Fruit fly (Drosophila melanogaster): ENCODE data around the gene CG6026.

CG6026 gene

DNA sequence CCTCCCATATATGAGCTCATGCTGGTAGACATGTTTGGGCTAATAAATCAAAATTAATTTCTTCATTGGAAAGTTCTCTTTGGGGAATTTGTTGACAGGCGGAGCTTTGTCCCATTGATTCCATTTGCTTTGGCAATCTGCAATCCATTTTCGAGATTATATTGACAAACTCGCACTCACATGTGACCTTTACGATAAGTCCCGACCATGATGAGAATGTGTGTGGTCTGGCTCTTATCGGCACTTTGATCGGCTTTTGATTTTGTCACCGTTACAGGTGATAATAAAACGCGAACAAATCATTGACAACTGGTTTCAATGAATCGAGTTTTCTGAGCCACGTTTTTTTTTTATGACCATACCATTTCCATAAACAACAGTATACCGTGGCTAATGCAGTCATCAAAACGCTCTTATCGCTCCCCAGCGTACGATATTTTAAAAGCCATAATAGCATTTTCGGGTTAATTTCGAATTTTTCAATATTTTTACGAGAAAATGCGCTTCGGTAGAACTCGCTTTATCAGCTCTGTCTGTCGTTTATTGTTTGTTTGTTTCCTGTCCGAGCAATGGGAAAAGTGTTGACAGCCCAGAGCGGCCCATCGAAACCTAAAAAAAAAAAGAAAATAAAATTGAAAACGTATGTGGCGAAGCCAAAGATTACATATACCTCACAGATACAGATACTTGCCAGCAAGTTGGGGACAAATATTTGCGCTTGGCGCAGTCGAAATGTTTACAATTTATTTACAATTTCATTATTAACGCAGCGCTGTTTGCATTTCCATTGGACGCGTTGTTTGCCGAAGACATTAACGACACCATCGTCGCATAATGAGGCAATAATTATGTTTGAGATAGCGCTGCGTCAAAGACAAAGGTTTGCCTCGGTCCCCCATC, 35.7 kb upstream of the CG6026 start (continued):
- TF ChIP-seq ato (GFP tag; IDR thresholded peaks at IDR 0.05; ENCODE audit: partially characterized antibody) (no peak), eve (GFP tag; optimal IDR thresholded peaks at IDR 0.05) (peak in 1 of 2 experiments; percentile 78), pum (GFP tag; optimal IDR thresholded peaks at IDR 0.05) (no peak), CG6765 (GFP tag; optimal IDR thresholded peaks at IDR 0.05) (no peak), CG31441 (GFP tag; IDR thresholded peaks at IDR 0.05) (peak; percentile 74), Optix (GFP tag; IDR thresholded peaks at IDR 0.05) (peak; percentile 74; the same call in 2 of the 3 replicates), CG13287 (GFP tag; IDR thresholded peaks at IDR 0.05; ENCODE audit: partially characterized antibody) (no peak), Mad (GFP tag; optimal IDR thresholded peaks at IDR 0.05) (peak; percentile 51), Dll (GFP tag; IDR thresholded peaks at IDR 0.05; ENCODE audit: partially characterized antibody) (0 out of 4 replicates have a peak, but pooled peaks have one; percentile 12), Med (GFP tag) (peak; percentile 79), Blimp-1 (GFP tag; optimal IDR thresholded peaks at IDR 0.05) (peak; percentile 64), CG12769 (tag; optimal IDR thresholded peaks at IDR 0.05) (no peak), Lpt (GFP tag; optimal IDR thresholded peaks at IDR 0.05) (no peak), CG18262 (tag; optimal IDR thresholded peaks at IDR 0.05) (peak; percentile 53), CG1832 (GFP tag; optimal IDR thresholded peaks at IDR 0.05) (no peak), tap (tag; optimal IDR thresholded peaks at IDR 0.05) (peak; percentile 26), Xrp1 (GFP tag; IDR thresholded peaks at IDR 0.05) (peak; percentile 89), oc (tag; optimal IDR thresholded peaks at IDR 0.05) (peak; percentile 87), Asciz (GFP tag; optimal IDR thresholded peaks at IDR 0.05) (peak; percentile 89), CG6654 (GFP tag; optimal IDR thresholded peaks at IDR 0.05) (no peak), luna (GFP tag; optimal IDR thresholded peaks at IDR 0.05) (no peak), Fer3 (tag; optimal IDR thresholded peaks at IDR 0.05) (no peak), CG12219 (GFP tag; optimal IDR thresholded peaks at IDR 0.05) (peak; percentile 82), Trl (optimal IDR thresholded peaks at IDR 0.05) (no peak), Trl (GFP tag; optimal IDR thresholded peaks at IDR 0.05) (peak; percentile 25), CG1024 (GFP tag; IDR thresholded peaks at IDR 0.05) (peak; percentile 55; the same call in 1 of the 2 replicates), CG16779 (GFP tag; IDR thresholded peaks at IDR 0.05) (no peak), GATAe (GFP tag; conservative IDR thresholded peaks at IDR 0.05) (no peak), cad (GFP tag; optimal IDR thresholded peaks at IDR 0.05) (no peak), bowl (GFP tag; IDR thresholded peaks at IDR 0.05) (0 out of 2 replicates have a peak, but pooled peaks have one; percentile 36), jigr1 (GFP tag; IDR thresholded peaks at IDR 0.05) (no peak), HLH3B (GFP tag; IDR thresholded peaks at IDR 0.05) (peak; percentile 52; the same call in 1 of the 2 replicates), dmrt99B (tag; optimal IDR thresholded peaks at IDR 0.05) (peak; percentile 62), CG32532 (GFP tag; IDR thresholded peaks at IDR 0.05) (no peak), Rx (GFP tag; IDR thresholded peaks at IDR 0.05) (0 out of 2 replicates have a peak, but pooled peaks have one; percentile 27), dm (GFP tag; optimal IDR thresholded peaks at IDR 0.05) (no peak), pho (GFP tag; optimal IDR thresholded peaks at IDR 0.05) (no peak), nau (GFP tag; optimal IDR thresholded peaks at IDR 0.05) (peak; percentile 68), zen2 (GFP tag; IDR thresholded peaks at IDR 0.05; ENCODE audit: partially characterized antibody) (no peak), pnt (GFP tag; optimal IDR thresholded peaks at IDR 0.05) (no peak), repo (GFP tag; optimal IDR thresholded peaks at IDR 0.05) (no peak), Sin3A (optimal IDR thresholded peaks at IDR 0.05) (no peak), Hr3 (GFP tag; optimal IDR thresholded peaks at IDR 0.05) (peak; percentile 11), CG14014 (GFP tag; IDR thresholded peaks at IDR 0.05) (peak; percentile 54; the same call in 1 of the 2 replicates), dimm (GFP tag; IDR thresholded peaks at IDR 0.05) (peak; percentile 28; the same call in 1 of the 2 replicates), Hr39 (optimal IDR thresholded peaks at IDR 0.05) (no peak), Chrac-16 (GFP tag; optimal IDR thresholded peaks at IDR 0.05) (no peak)
